Fruit fly (Drosophila melanogaster) whole organism, adult: ENCODE measurements around the gene CG9733.

Experiments
- CG11617 ChIP-seq: fragments of 200-800 bp; sonication (Bioruptor generic); optimal IDR thresholded peaks from 2 replicates; lab custom pipeline; 2017; ENCODE audit warnings: mild to moderate bottlenecking, missing biosample characterization, missing genetic modification reagents, missing genetic modification characterization
- CG12768 ChIP-seq: fragments of 200-800 bp; sonication (Bioruptor generic); optimal IDR thresholded peaks from 2 replicates; lab custom pipeline; 2017; ENCODE audit warnings: missing biosample characterization, missing genetic modification characterization, mild to moderate bottlenecking, moderate library complexity, missing genetic modification reagents
- CG14711 ChIP-seq: fragments of 200-800 bp; sonication (Bioruptor generic); optimal IDR thresholded peaks from 2 replicates; lab custom pipeline; 2018; ENCODE audit warnings: missing biosample characterization, mild to moderate bottlenecking, missing genetic modification characterization, moderate library complexity
- CG1620 ChIP-seq: fragments of 200-800 bp; sonication (Bioruptor generic); optimal IDR thresholded peaks from 2 replicates; lab custom pipeline; 2016; ENCODE audit warnings: missing biosample characterization, missing genetic modification characterization
- CG33017 ChIP-seq: fragments of 200-800 bp; sonication (Bioruptor generic); optimal IDR thresholded peaks from 2 replicates; lab custom pipeline; 2018; ENCODE audit warnings: missing biosample characterization, mild to moderate bottlenecking, missing genetic modification characterization, moderate library complexity
- CG5204 ChIP-seq: fragments of 200-800 bp; sonication (Bioruptor generic); optimal IDR thresholded peaks from 2 replicates; lab custom pipeline; 2016; ENCODE audit warnings: missing biosample characterization, missing genetic modification characterization
- CG7045 ChIP-seq: fragments of 200-800 bp; sonication (Bioruptor generic); optimal IDR thresholded peaks from 2 replicates; lab custom pipeline; 2017; ENCODE audit warnings: missing biosample characterization, mild to moderate bottlenecking, missing genetic modification characterization
- CG7101 ChIP-seq: fragments of 200-800 bp; sonication (Bioruptor generic); optimal IDR thresholded peaks from 2 replicates; lab custom pipeline; 2018; ENCODE audit warnings: missing biosample characterization, mild to moderate bottlenecking, missing genetic modification characterization, moderate library complexity
- Clk ChIP-seq: fragments of 200-800 bp; sonication (Bioruptor generic); optimal IDR thresholded peaks from 2 replicates; lab custom pipeline; 2017; ENCODE audit warnings: missing biosample characterization, missing genetic modification characterization
- Crg-1 ChIP-seq: fragments of 200-800 bp; sonication (Bioruptor generic); optimal IDR thresholded peaks from 2 replicates; lab custom pipeline; 2016; ENCODE audit warnings: missing biosample characterization, missing genetic modification characterization
- Hr96 ChIP-seq: fragments of 200-800 bp; sonication (Bioruptor generic); optimal IDR thresholded peaks from 2 replicates; lab custom pipeline; 2016; ENCODE audit warnings: missing biosample characterization, missing genetic modification characterization
- Mnt ChIP-seq: fragments of 200-800 bp; sonication (Bioruptor generic); optimal IDR thresholded peaks from 2 replicates; lab custom pipeline; 2016; ENCODE audit warnings: missing biosample characterization, mild to moderate bottlenecking, missing genetic modification characterization
- bab1 ChIP-seq: fragments of 200-800 bp; sonication (Bioruptor generic); optimal IDR thresholded peaks from 3 replicates; lab custom pipeline; 2019; ENCODE audit warnings: missing biosample characterization, mild to moderate bottlenecking, missing genetic modification characterization, moderate library complexity
- cic ChIP-seq: fragments of 200-800 bp; sonication (Bioruptor generic); optimal IDR thresholded peaks from 2 replicates; lab custom pipeline; 2017; ENCODE audit warnings: missing biosample characterization, mild to moderate bottlenecking, missing genetic modification characterization, moderate library complexity
- cnc ChIP-seq, 2 experiments: fragments of >200 bp; optimal IDR thresholded peaks; 2 replicates each; lab custom pipeline; 2017
- kay ChIP-seq: fragments of 200-800 bp; sonication (Bioruptor generic); peaks from one replicate; lab custom pipeline; 2016; ENCODE audit warnings: missing biosample characterization, missing genetic modification characterization, borderline replicate concordance
- ovo ChIP-seq: fragments of 200-800 bp; sonication (Bioruptor generic); optimal IDR thresholded peaks from 2 replicates; lab custom pipeline; 2016; ENCODE audit warnings: missing biosample characterization, missing genetic modification characterization
- pad ChIP-seq: fragments of 200-800 bp; sonication (Bioruptor generic); optimal IDR thresholded peaks from 3 replicates; lab custom pipeline; 2017; ENCODE audit warnings: missing biosample characterization, missing genetic modification characterization, mild to moderate bottlenecking, moderate library complexity, missing genetic modification reagents
- tj ChIP-seq: fragments of 200-800 bp; sonication (Bioruptor generic); optimal IDR thresholded peaks from 3 replicates; lab custom pipeline; 2017; ENCODE audit warnings: missing biosample characterization, mild to moderate bottlenecking, missing genetic modification characterization, moderate library complexity
- toe ChIP-seq: fragments of 200-800 bp; sonication (Bioruptor generic); optimal IDR thresholded peaks from 2 replicates; lab custom pipeline; 2016; ENCODE audit warnings: missing biosample characterization, missing genetic modification characterization

CG9733 gene

DNA sequence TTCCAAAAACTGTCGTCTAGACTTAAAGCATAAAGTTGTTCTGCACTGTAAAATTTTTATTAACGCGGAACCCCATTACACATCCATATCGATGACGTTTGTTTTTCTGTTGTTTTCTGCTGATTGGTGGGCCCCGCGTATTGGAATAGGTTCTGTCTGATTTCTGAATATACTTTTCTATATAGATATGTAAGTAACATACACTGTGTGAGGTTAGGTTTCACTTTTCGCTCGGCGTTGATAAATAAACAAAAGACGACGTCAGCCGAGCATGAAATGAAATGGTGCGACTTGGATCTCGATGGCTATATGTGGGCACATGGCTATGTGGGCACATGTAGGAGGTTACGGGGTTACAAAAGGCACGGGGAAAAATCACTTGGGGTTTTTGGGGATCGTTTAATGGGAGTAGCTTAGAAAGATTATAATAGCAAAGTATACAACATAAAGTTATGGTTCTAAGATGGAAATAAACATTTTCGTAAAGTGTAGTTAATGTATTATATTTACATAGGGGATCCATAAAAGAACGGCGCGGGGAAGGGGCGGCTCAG, 36.6 kb upstream of the CG9733 start:
- TF ChIP-seq pad (GFP tag; lab: Kevin White, UChicago) = no peak
- TF ChIP-seq cic (GFP tag; lab: Kevin White, UChicago) = peak; percentile 61
- peak; percentile 40 for TF ChIP-seq tj (GFP tag; lab: Kevin White, UChicago)

DNA sequence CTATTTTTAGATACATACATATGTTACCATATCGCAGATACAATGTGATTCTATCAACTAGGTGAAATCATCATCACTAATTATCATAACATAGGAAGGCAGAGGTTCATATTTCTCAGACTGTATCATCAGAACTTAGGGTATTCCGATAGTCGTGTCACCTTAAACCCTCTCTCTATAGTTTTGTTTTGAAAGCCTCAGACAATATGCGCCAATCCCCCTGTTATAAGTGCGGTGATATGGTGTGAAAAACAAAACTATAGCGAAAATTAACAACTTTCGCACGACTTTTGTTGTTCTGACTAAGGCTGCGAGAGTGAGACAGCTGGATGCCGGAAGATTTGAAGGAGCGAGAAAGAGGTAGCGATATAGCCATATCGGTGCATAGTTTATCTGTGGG, 36.0 kb upstream of the CG9733 start:
- TF ChIP-seq ovo (no peak), cnc (optimal IDR thresholded peaks at IDR 0.05; lab: Kevin White, UChicago) (no peak), kay (GFP tag; lab: Kevin White, UChicago) (peak; percentile 94), pad (GFP tag; lab: Kevin White, UChicago) (peak; percentile 1), toe (GFP tag; lab: Kevin White, UChicago) (peak; percentile 32), cic (GFP tag; lab: Kevin White, UChicago) (peak; percentile 83)

dm6 chr3R:30281345-30282133, 35.0 kb upstream of the CG9733 start:
- peak; percentile 58 for TF ChIP-seq kay (GFP tag; lab: Kevin White, UChicago)
- TF ChIP-seq toe (GFP tag; lab: Kevin White, UChicago) = no peak
- no peak for TF ChIP-seq CG11617 (GFP tag; lab: Kevin White, UChicago)
- no peak for TF ChIP-seq pad (GFP tag; lab: Kevin White, UChicago)
- TF ChIP-seq tj (GFP tag; lab: Kevin White, UChicago) = peak; percentile 96
- TF ChIP-seq CG7101 (tag; lab: Kevin White, UChicago) = no peak
- TF ChIP-seq bab1 (GFP tag; lab: Kevin White, UChicago) = peak; percentile 31
- no peak for TF ChIP-seq ovo

DNA sequence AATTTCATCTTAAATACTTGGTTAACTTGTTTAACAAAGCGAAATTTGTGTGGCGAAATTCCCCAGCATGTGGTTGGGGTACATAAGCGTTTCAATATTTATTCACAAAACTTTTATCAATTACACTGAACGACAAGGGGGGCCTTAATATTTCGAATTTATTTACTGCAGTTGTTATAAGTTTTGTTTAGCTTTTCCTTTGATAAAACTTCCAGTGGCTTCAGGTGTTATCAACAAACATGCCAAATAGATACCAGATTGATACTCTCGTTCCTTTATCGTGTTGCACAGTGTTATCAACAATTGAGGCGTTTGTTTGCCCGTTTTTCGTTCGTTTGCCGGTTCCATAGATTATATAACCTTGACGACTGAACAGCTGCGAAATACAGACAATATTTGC, 33.8 kb upstream of the CG9733 start:
- TF ChIP-seq kay (GFP tag; lab: Kevin White, UChicago) = peak; percentile 20
- no peak for TF ChIP-seq ovo
- no peak for TF ChIP-seq CG1620 (GFP tag; lab: Kevin White, UChicago)
- TF ChIP-seq cnc (optimal IDR thresholded peaks at IDR 0.05; lab: Kevin White, UChicago) = no peak
- TF ChIP-seq toe (GFP tag; lab: Kevin White, UChicago) = no peak
- TF ChIP-seq CG12768 (GFP tag; lab: Kevin White, UChicago) = no peak
- TF ChIP-seq CG11617 (GFP tag; lab: Kevin White, UChicago) = no peak
- TF ChIP-seq CG5204 = no peak
- TF ChIP-seq pad (GFP tag; lab: Kevin White, UChicago) = no peak
- TF ChIP-seq tj (GFP tag; lab: Kevin White, UChicago) = no peak
- TF ChIP-seq bab1 (GFP tag; lab: Kevin White, UChicago) = no peak
- TF ChIP-seq CG14711 (tag; lab: Kevin White, UChicago) = peak; percentile 26
- TF ChIP-seq Crg-1 (GFP tag; lab: Kevin White, UChicago) = no peak
- no peak for TF ChIP-seq Mnt (GFP tag; lab: Kevin White, UChicago)
- no peak for TF ChIP-seq CG7101 (tag; lab: Kevin White, UChicago)
- no peak for TF ChIP-seq CG33017 (tag; lab: Kevin White, UChicago)
- TF ChIP-seq CG7045 (GFP tag; lab: Kevin White, UChicago) = no peak
- TF ChIP-seq Hr96 (GFP tag; lab: Kevin White, UChicago) = no peak

DNA sequence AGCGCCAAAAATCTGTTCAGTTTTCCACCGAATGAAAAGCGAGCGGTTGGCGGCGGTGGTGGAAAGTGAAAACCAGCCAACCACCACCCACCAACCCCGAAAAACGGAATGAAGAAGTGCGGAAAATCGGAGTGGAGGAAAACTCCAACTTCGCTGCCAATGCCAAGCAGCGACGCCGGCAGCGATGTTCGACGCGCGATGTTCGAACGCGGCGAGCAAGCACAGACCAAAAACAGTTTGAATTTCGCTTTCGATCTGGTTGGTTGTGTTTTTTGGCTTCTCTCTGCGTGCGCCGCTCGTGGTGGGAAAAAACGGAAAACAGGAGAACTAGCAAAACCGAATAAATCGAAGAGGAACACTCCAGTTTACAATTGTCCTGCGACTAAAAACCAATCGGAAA, 31.2 kb upstream of the CG9733 start, which contains the start of gene heca:
Gene heca, plus strand, starts transcription at position 233 of the 400 bp plus-strand sequence.
- TF ChIP-seq tj (GFP tag; lab: Kevin White, UChicago) = peak; percentile 12
- TF ChIP-seq kay (GFP tag; lab: Kevin White, UChicago) = no peak
- no peak for TF ChIP-seq CG33017 (tag; lab: Kevin White, UChicago)
- TF ChIP-seq Mnt (GFP tag; lab: Kevin White, UChicago) = peak; percentile 29
- no peak for TF ChIP-seq Crg-1 (GFP tag; lab: Kevin White, UChicago)
- no peak for TF ChIP-seq toe (GFP tag; lab: Kevin White, UChicago)
- no peak for TF ChIP-seq CG11617 (GFP tag; lab: Kevin White, UChicago)
- TF ChIP-seq bab1 (GFP tag; lab: Kevin White, UChicago) = no peak
- TF ChIP-seq pad (GFP tag; lab: Kevin White, UChicago) = peak; percentile 71
- TF ChIP-seq CG12768 (GFP tag; lab: Kevin White, UChicago) = no peak

- TF ChIP-seq CG14711 (tag; lab: Kevin White, UChicago) (peak; percentile 93), pad (GFP tag; lab: Kevin White, UChicago) (peak; percentile 97), kay (GFP tag; lab: Kevin White, UChicago) (no peak), cnc (optimal IDR thresholded peaks at IDR 0.05; lab: Kevin White, UChicago) (no peak), Mnt (GFP tag; lab: Kevin White, UChicago) (peak; percentile 46), CG11617 (GFP tag; lab: Kevin White, UChicago) (peak; percentile 59), ovo (peak; percentile 46), bab1 (GFP tag; lab: Kevin White, UChicago) (peak; percentile 31), Crg-1 (GFP tag; lab: Kevin White, UChicago) (peak; percentile 6), tj (GFP tag; lab: Kevin White, UChicago) (peak; percentile 41), Hr96 (GFP tag; lab: Kevin White, UChicago) (peak; percentile 16), CG1620 (GFP tag; lab: Kevin White, UChicago) (peak; percentile 45), CG12768 (GFP tag; lab: Kevin White, UChicago) (peak; percentile 21), Clk (no peak), cic (GFP tag; lab: Kevin White, UChicago) (peak; percentile 27), CG5204 (peak; percentile 52), toe (GFP tag; lab: Kevin White, UChicago) (peak; percentile 54), CG7045 (GFP tag; lab: Kevin White, UChicago) (peak; percentile 46), CG7101 (tag; lab: Kevin White, UChicago) (peak; percentile 37), CG33017 (tag; lab: Kevin White, UChicago) (no peak)
Observed at dm6 chr3R:30276482-30277282, 30.2 kb upstream of the CG9733 start.
